Fruit fly (Drosophila melanogaster) whole organism, embryonic: ENCODE data around the gene Sec20.

Experiments
- Antp ChIP-seq: fragments of 200-800 bp; sonication (Bioruptor generic); optimal IDR thresholded peaks from 3 replicates; lab custom pipeline; 2016; ENCODE audit warnings: missing biosample characterization, missing genetic modification characterization
- CG11398 ChIP-seq: fragments of 200-800 bp; sonication (Bioruptor generic); optimal IDR thresholded peaks from 2 replicates; lab custom pipeline; 2016; ENCODE audit warnings: missing biosample characterization, missing genetic modification characterization
- CG12104 ChIP-seq: fragments of 200-800 bp; sonication (Bioruptor generic); optimal IDR thresholded peaks from 3 replicates; lab custom pipeline; 2016; ENCODE audit warnings: missing biosample characterization, missing genetic modification characterization
- CG15269 ChIP-seq: fragments of 200-800 bp; sonication (Bioruptor generic); optimal IDR thresholded peaks from 2 replicates; lab custom pipeline; 2018; ENCODE audit warnings: missing biosample characterization, mild to moderate bottlenecking, missing genetic modification characterization, moderate library complexity
- CG2120 ChIP-seq: fragments of 200-800 bp; sonication (Bioruptor generic); optimal IDR thresholded peaks from 3 replicates; lab custom pipeline; 2016; ENCODE audit warnings: missing biosample characterization, missing genetic modification characterization
- CG30403 ChIP-seq: fragments of 200-800 bp; sonication (Bioruptor generic); optimal IDR thresholded peaks from 3 replicates; lab custom pipeline; 2016; ENCODE audit warnings: missing biosample characterization, missing genetic modification characterization
- CG3065 ChIP-seq: fragments of 200-800 bp; sonication (Bioruptor generic); optimal IDR thresholded peaks from 2 replicates; lab custom pipeline; 2016; ENCODE audit warnings: missing biosample characterization, missing genetic modification characterization
- CG31365 ChIP-seq: fragments of 200-800 bp; sonication (Bioruptor generic); optimal IDR thresholded peaks from 2 replicates; lab custom pipeline; 2018; ENCODE audit warnings: missing biosample characterization, mild to moderate bottlenecking, missing genetic modification characterization
- CG32767 ChIP-seq: fragments of 200-800 bp; sonication (Bioruptor generic); IDR thresholded peaks from 2 replicates; pipeline ENCODE4 v1.3.6; 2022; ENCODE audit warnings: missing biosample characterization, missing genetic modification characterization
- CG3838 ChIP-seq: fragments of 200-800 bp; sonication (Bioruptor generic); optimal IDR thresholded peaks from 3 replicates; lab custom pipeline; 2016; ENCODE audit warnings: missing biosample characterization, missing genetic modification characterization
- CG4360 ChIP-seq: fragments of 200-800 bp; sonication (Bioruptor generic); IDR thresholded peaks from 2 replicates; pipeline ENCODE4 v1.3.6; 2022; ENCODE audit warnings: missing biosample characterization, missing genetic modification characterization
- CG4404 ChIP-seq: fragments of 200-800 bp; sonication (Bioruptor generic); IDR thresholded peaks from 2 replicates; pipeline ENCODE4 v1.3.6; 2022; ENCODE audit warnings: missing biosample characterization, missing genetic modification characterization
- CG4707 ChIP-seq: fragments of 200-800 bp; sonication (Bioruptor generic); optimal IDR thresholded peaks from 2 replicates; lab custom pipeline; 2018; ENCODE audit warnings: missing biosample characterization, mild to moderate bottlenecking, missing genetic modification characterization, moderate library complexity
- CG5180 ChIP-seq: fragments of 200-800 bp; sonication (Bioruptor generic); optimal IDR thresholded peaks from 3 replicates; lab custom pipeline; 2017; ENCODE audit warnings: missing biosample characterization, missing genetic modification characterization, mild to moderate bottlenecking, moderate library complexity, missing genetic modification reagents
- CG6791 ChIP-seq: fragments of 200-800 bp; sonication (Bioruptor generic); IDR thresholded peaks from 3 replicates; pipeline ENCODE4 v1.3.6; 2022; ENCODE audit warnings: missing biosample characterization, missing genetic modification characterization; ENCODE audit not compliant: partially characterized antibody
- CG7271 ChIP-seq: fragments of 200-800 bp; sonication (Bioruptor generic); optimal IDR thresholded peaks from 2 replicates; lab custom pipeline; 2018; ENCODE audit warnings: missing biosample characterization, mild to moderate bottlenecking, missing genetic modification characterization, moderate library complexity
- CG7928 ChIP-seq: fragments of 200-800 bp; sonication (Bioruptor generic); optimal IDR thresholded peaks from 2 replicates; lab custom pipeline; 2017; ENCODE audit warnings: missing biosample characterization, mild to moderate bottlenecking, missing genetic modification characterization
- CG8089 ChIP-seq: fragments of 200-800 bp; sonication (Bioruptor generic); optimal IDR thresholded peaks from 3 replicates; lab custom pipeline; 2016; ENCODE audit warnings: missing biosample characterization, missing genetic modification characterization
- CG9797 ChIP-seq: fragments of 200-800 bp; sonication (Bioruptor generic); optimal IDR thresholded peaks from 3 replicates; lab custom pipeline; 2018; ENCODE audit warnings: missing biosample characterization, mild to moderate bottlenecking, missing genetic modification characterization
- CrebB ChIP-seq: fragments of 200-800 bp; sonication (Bioruptor generic); optimal IDR thresholded peaks from 3 replicates; lab custom pipeline; 2018; ENCODE audit warnings: missing biosample characterization, mild to moderate bottlenecking, missing genetic modification characterization
- Dll ChIP-seq: fragments of 200-800 bp; sonication (Bioruptor generic); IDR thresholded peaks from 4 replicates; pipeline ENCODE4 v1.3.6; 2022; ENCODE audit warnings: missing biosample characterization, missing genetic modification characterization; ENCODE audit not compliant: partially characterized antibody
- Gsc ChIP-seq: fragments of 200-800 bp; sonication (Bioruptor generic); IDR thresholded peaks from 2 replicates; pipeline ENCODE4 v1.3.6; 2022; ENCODE audit warnings: missing biosample characterization, missing genetic modification characterization
- Gug ChIP-seq: fragments of 200-800 bp; sonication (Bioruptor generic); IDR thresholded peaks from 4 replicates; pipeline ENCODE4 v1.3.6; 2022; ENCODE audit warnings: missing biosample characterization, missing genetic modification characterization
- Hmr ChIP-seq: fragments of 200-800 bp; sonication (Bioruptor generic); optimal IDR thresholded peaks from 3 replicates; lab custom pipeline; 2017; ENCODE audit warnings: mild to moderate bottlenecking, missing biosample characterization, missing genetic modification reagents, missing genetic modification characterization
- Myb ChIP-seq: fragments of 200-800 bp; sonication (Bioruptor generic); optimal IDR thresholded peaks from 2 replicates; lab custom pipeline; 2016; ENCODE audit warnings: missing biosample characterization, missing genetic modification characterization
- NK7.1 ChIP-seq: fragments of 200-800 bp; sonication (Bioruptor generic); optimal IDR thresholded peaks from 3 replicates; lab custom pipeline; 2016; ENCODE audit warnings: missing biosample characterization, missing genetic modification characterization
- Opbp ChIP-seq: fragments of 200-800 bp; sonication (Bioruptor generic); IDR thresholded peaks from 3 replicates; pipeline ENCODE4 v1.3.6; 2022; ENCODE audit warnings: missing biosample characterization, missing genetic modification characterization; ENCODE audit not compliant: partially characterized antibody
- Stat92E ChIP-seq, 3 experiments: fragments of >200 bp in 2 of 3; fragments of 200-800 bp in 1 of 3; sonication (Bioruptor generic) in 1 of 3; optimal IDR thresholded peaks; 2 replicates each; lab custom pipeline; 2017 to 2019; ENCODE audit warnings: missing biosample characterization in 3 of 3, missing genetic modification characterization in 3 of 3, mild to moderate bottlenecking in 1 of 3, moderate library complexity in 1 of 3
- aop ChIP-seq: fragments of 200-800 bp; sonication (Bioruptor generic); IDR thresholded peaks from 2 replicates; pipeline ENCODE4 v1.3.6; 2022; ENCODE audit warnings: missing biosample characterization, missing genetic modification characterization
- crol ChIP-seq: fragments of 200-800 bp; sonication (Bioruptor generic); IDR thresholded peaks from 2 replicates; pipeline ENCODE4 v1.3.6; 2022; ENCODE audit warnings: missing biosample characterization, missing genetic modification characterization
- crp ChIP-seq, 2 experiments: fragments of 200-800 bp; sonication (Bioruptor generic); optimal IDR thresholded peaks; 2 replicates in 1 of 2; 3 replicates in 1 of 2; lab custom pipeline; 2017; ENCODE audit warnings: missing biosample characterization in 2 of 2, missing genetic modification characterization in 2 of 2, mild to moderate bottlenecking in 1 of 2, moderate library complexity in 1 of 2
- dati ChIP-seq: fragments of 200-800 bp; sonication (Bioruptor generic); IDR thresholded peaks from 2 replicates; pipeline ENCODE4 v1.3.6; 2022; ENCODE audit warnings: missing biosample characterization, missing genetic modification characterization
- en ChIP-seq: fragments of 200-800 bp; sonication (Bioruptor generic); optimal IDR thresholded peaks from 2 replicates; lab custom pipeline; 2016; ENCODE audit warnings: missing biosample characterization, missing genetic modification characterization
- fd3F ChIP-seq: fragments of 200-800 bp; sonication (Bioruptor generic); optimal IDR thresholded peaks from 2 replicates; lab custom pipeline; 2018; ENCODE audit warnings: missing biosample characterization, mild to moderate bottlenecking, missing genetic modification characterization, moderate library complexity
- gsb ChIP-seq: fragments of 200-800 bp; sonication (Bioruptor generic); IDR thresholded peaks from 2 replicates; pipeline ENCODE4 v1.3.6; 2022; ENCODE audit warnings: missing biosample characterization, missing genetic modification characterization
- inv ChIP-seq: fragments of 200-800 bp; sonication (Bioruptor generic); IDR thresholded peaks from 2 replicates; pipeline ENCODE4 v1.3.6; 2022; ENCODE audit warnings: missing biosample characterization, missing genetic modification characterization; ENCODE audit not compliant: partially characterized antibody
- jumu ChIP-seq: fragments of 200-800 bp; sonication (Bioruptor generic); optimal IDR thresholded peaks from 3 replicates; lab custom pipeline; 2016; ENCODE audit warnings: missing biosample characterization, missing genetic modification characterization
- maf-S ChIP-seq: fragments of 200-800 bp; sonication (Bioruptor generic); optimal IDR thresholded peaks from 2 replicates; lab custom pipeline; 2016; ENCODE audit warnings: missing biosample characterization, missing genetic modification characterization
- mld ChIP-seq: fragments of 200-800 bp; sonication (Bioruptor generic); IDR thresholded peaks from 3 replicates; pipeline ENCODE4 v1.3.6; 2022; ENCODE audit warnings: missing biosample characterization, missing genetic modification characterization; ENCODE audit not compliant: partially characterized antibody
- nerfin-1 ChIP-seq: fragments of 200-800 bp; sonication (Bioruptor generic); optimal IDR thresholded peaks from 3 replicates; lab custom pipeline; 2019; ENCODE audit warnings: missing biosample characterization, mild to moderate bottlenecking, missing genetic modification characterization, moderate library complexity
- nerfin-2 ChIP-seq: fragments of 200-800 bp; sonication (Bioruptor generic); IDR thresholded peaks from 2 replicates; pipeline ENCODE4 v1.3.6; 2022; ENCODE audit warnings: missing biosample characterization, missing genetic modification characterization; ENCODE audit not compliant: partially characterized antibody
- pros ChIP-seq: fragments of 200-800 bp; sonication (Bioruptor generic); optimal IDR thresholded peaks from 3 replicates; lab custom pipeline; 2019; ENCODE audit warnings: missing biosample characterization, mild to moderate bottlenecking, missing genetic modification characterization, moderate library complexity
- psq ChIP-seq: fragments of 200-800 bp; sonication (Bioruptor generic); optimal IDR thresholded peaks from 2 replicates; lab custom pipeline; 2017; ENCODE audit warnings: missing biosample characterization, missing genetic modification characterization
- pum ChIP-seq: fragments of 200-800 bp; sonication (Bioruptor generic); optimal IDR thresholded peaks from 2 replicates; lab custom pipeline; 2016; ENCODE audit warnings: missing biosample characterization, missing genetic modification characterization
- trh ChIP-seq: fragments of 200-800 bp; sonication (Bioruptor generic); optimal IDR thresholded peaks from 2 replicates; lab custom pipeline; 2016; ENCODE audit warnings: missing biosample characterization, missing genetic modification characterization
- vvl ChIP-seq: fragments of 200-800 bp; sonication (Bioruptor generic); IDR thresholded peaks from 2 replicates; pipeline ENCODE4 v1.3.6; 2022; ENCODE audit warnings: missing biosample characterization, missing genetic modification characterization
- wek ChIP-seq: fragments of 200-800 bp; sonication (Bioruptor generic); optimal IDR thresholded peaks from 3 replicates; lab custom pipeline; 2018; ENCODE audit warnings: missing biosample characterization, mild to moderate bottlenecking, missing genetic modification characterization, moderate library complexity
- zen2 ChIP-seq: fragments of 200-800 bp; sonication (Bioruptor generic); IDR thresholded peaks from 3 replicates; pipeline ENCODE4 v1.3.6; 2022; ENCODE audit warnings: missing biosample characterization, missing genetic modification characterization; ENCODE audit not compliant: partially characterized antibody

Gene Sec20

DNA sequence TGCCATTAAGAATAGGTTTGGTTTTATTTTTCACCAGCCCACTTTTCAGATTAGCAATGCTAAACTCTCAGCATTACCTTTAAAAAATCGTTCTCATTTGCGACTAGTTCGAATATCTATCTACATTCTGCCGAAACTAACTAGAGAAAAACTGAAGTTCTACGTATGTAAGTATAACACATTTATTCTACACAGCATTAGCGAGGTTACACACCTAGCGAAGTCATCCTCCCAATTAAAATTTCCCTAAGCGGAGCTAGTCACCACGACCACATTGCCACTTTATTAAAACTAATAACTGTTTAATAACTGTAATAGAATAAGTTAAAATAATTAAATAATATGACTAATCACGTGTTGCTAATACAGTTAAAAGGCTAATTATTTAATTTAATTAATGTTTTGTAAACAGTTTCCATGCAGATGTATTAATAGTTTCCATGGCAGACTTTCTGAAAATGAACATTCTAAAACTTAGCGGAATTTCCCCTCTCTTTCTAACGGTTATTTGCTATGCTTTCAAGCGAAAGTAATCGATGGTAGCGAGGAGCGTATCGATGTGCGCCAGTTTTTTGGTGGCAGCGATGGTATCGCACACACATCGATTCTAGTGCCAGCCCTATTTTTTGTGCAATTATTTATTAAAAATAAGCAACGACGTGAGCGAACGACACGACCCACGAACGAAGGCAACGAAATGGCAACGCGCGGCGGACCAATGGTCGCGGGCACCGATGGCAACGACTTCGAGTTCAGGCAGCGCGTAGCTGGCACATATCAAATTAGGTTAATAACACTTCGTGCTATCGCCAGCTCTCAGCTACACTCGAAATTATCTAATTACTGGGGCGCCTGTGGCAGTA, 45.4 kb downstream of the Sec20 start, which contains the start of gene jagn (continued):
- peak; percentile 46 for TF ChIP-seq maf-S (GFP tag; lab: Kevin White, UChicago)
- TF ChIP-seq Stat92E (GFP tag; optimal IDR thresholded peaks at IDR 0.05; lab: Kevin White, UChicago) = peak in 1 of 3 experiments; percentile 9
- no peak; the same call in 1 of the 2 replicates for TF ChIP-seq crol
- no peak for TF ChIP-seq CG4707 (GFP tag; lab: Kevin White, UChicago)
- peak; percentile 99 for TF ChIP-seq mld (GFP tag; lab: Robert Waterston, UW)
- no peak for TF ChIP-seq trh
- TF ChIP-seq jumu (GFP tag; lab: Kevin White, UChicago) = peak; percentile 50
- TF ChIP-seq CG12104 (GFP tag; lab: Kevin White, UChicago) = peak; percentile 59
- peak; percentile 38 for TF ChIP-seq CG15269 (tag; lab: Kevin White, UChicago)
- TF ChIP-seq en (GFP tag; lab: Kevin White, UChicago) = no peak
- peak; percentile 99 for TF ChIP-seq zen2 (GFP tag; lab: Robert Waterston, UW)
- peak; percentile 95 for TF ChIP-seq Myb
- TF ChIP-seq CG30403 (GFP tag; lab: Kevin White, UChicago) = peak; percentile 68
- TF ChIP-seq CG6791 (GFP tag; lab: Robert Waterston, UW) = peak; percentile 100
- no peak for TF ChIP-seq CG31365 (tag; lab: Kevin White, UChicago)
- TF ChIP-seq CG32767 = no peak
- peak; percentile 99 for TF ChIP-seq Dll (GFP tag; lab: Robert Waterston, UW)
- peak; percentile 74 for TF ChIP-seq vvl (GFP tag; lab: Robert Waterston, UW)
- TF ChIP-seq crp (GFP tag; optimal IDR thresholded peaks at IDR 0.05; lab: Kevin White, UChicago) = peak in 1 of 2 experiments; percentile 34
- TF ChIP-seq CG5180 = no peak
- TF ChIP-seq CG4360 (GFP tag; lab: Robert Waterston, UW) = no peak
- peak; percentile 18 for TF ChIP-seq fd3F (GFP tag; lab: Kevin White, UChicago)
- peak; percentile 79 for TF ChIP-seq CG7271 (tag; lab: Kevin White, UChicago)
- no peak for TF ChIP-seq dati (GFP tag; lab: Robert Waterston, UW)
- peak; percentile 78 for TF ChIP-seq CG2120
- peak; percentile 57 for TF ChIP-seq gsb (GFP tag; lab: Robert Waterston, UW)
- peak; percentile 31 for TF ChIP-seq psq
- no peak for TF ChIP-seq pros (GFP tag; lab: Kevin White, UChicago)
- peak; percentile 70 for TF ChIP-seq Hmr
- no peak for TF ChIP-seq CG3065
- TF ChIP-seq CG4404 = peak; percentile 28; the same call in 1 of the 2 replicates
- TF ChIP-seq CrebB (tag; lab: Kevin White, UChicago) = peak; percentile 66
- peak; percentile 6 for TF ChIP-seq CG7928 (GFP tag; lab: Kevin White, UChicago)
- peak; percentile 54 for TF ChIP-seq nerfin-1 (tag; lab: Kevin White, UChicago)
- TF ChIP-seq CG9797 (GFP tag; lab: Kevin White, UChicago) = peak; percentile 48
- peak; percentile 36 for TF ChIP-seq CG11398 (GFP tag; lab: Kevin White, UChicago)
- TF ChIP-seq NK7.1 (GFP tag; lab: Kevin White, UChicago) = no peak
- peak; percentile 46 for TF ChIP-seq CG8089 (GFP tag; lab: Kevin White, UChicago)
- peak; percentile 100 for TF ChIP-seq inv
- TF ChIP-seq Gsc (GFP tag; lab: Robert Waterston, UW) = no peak
- TF ChIP-seq Gug (GFP tag; lab: Robert Waterston, UW) = peak; percentile 93
- TF ChIP-seq CG3838 (GFP tag; lab: Kevin White, UChicago) = peak; percentile 61
- peak; percentile 99 for TF ChIP-seq nerfin-2 (GFP tag; lab: Robert Waterston, UW)
- peak; percentile 66 for TF ChIP-seq Antp
- peak; percentile 48 for TF ChIP-seq pum (GFP tag; lab: Kevin White, UChicago)
- TF ChIP-seq wek (GFP tag; lab: Kevin White, UChicago) = no peak
- peak; percentile 100 for TF ChIP-seq Opbp (GFP tag; lab: Robert Waterston, UW)
- TF ChIP-seq aop = no peak
